Worm (Caenorhabditis elegans): ENCODE data around the gene Y1A5A.1.

The Y1A5A.1 gene

ce11 chrIII:3964237-3964636 is 22.2 kb downstream of the Y1A5A.1 start, which contains the start of gene R10E9.2 (continued):
- TF ChIP-seq F23B12.7 (tag; optimal IDR thresholded peaks at IDR 0.05; ENCODE audit: insufficient read depth) (no peak), akir-1 (GFP tag; optimal IDR thresholded peaks at IDR 0.05) (no peak)

DNA sequence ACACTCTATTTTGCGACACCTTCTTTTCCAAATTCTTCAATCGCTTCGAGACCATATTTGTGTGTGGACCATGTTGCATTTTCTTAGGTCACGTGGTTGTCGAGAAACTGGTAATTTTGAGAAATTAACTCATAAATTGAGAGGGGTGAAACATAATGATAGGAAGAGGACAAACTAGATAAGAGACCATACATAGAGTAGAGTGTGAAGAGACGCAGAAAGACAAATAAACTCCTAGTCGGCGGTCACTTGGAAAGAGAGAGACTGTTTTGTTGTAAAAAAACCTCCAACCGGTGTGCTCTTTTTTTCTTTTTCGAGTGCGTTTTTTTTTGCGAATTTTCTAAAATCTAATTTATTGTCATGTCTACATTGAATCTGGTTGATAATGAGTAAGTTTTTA is 26.5 kb downstream of the Y1A5A.1 start, which contains the start of gene R10E9.3:
Gene R10E9.3, plus strand, starts transcription at position 235 of the 400 bp plus-strand sequence.
- TF ChIP-seq zfh-2 (GFP tag; conservative IDR thresholded peaks at IDR 0.05): no peak
- TF ChIP-seq Y56A3A.18 (GFP tag; IDR thresholded peaks at IDR 0.05): no peak
- TF ChIP-seq let-526 (GFP tag; IDR thresholded peaks at IDR 0.05): no peak
- TF ChIP-seq tbp1 (GFP tag; optimal IDR thresholded peaks at IDR 0.05): no peak
- TF ChIP-seq mel-28 (tag; optimal IDR thresholded peaks at IDR 0.05; ENCODE audit: borderline replicate concordance): no peak
- no peak for TF ChIP-seq hlh-26 (GFP tag; conservative IDR thresholded peaks at IDR 0.05)
- no peak for TF ChIP-seq rpc-1 (optimal IDR thresholded peaks at IDR 0.05)
- TF ChIP-seq rpc-1 (tag; optimal IDR thresholded peaks at IDR 0.05): no peak
- TF ChIP-seq cebp-1 (GFP tag; IDR thresholded peaks at IDR 0.05): no peak
- no peak for TF ChIP-seq cebp-1 (tag; optimal IDR thresholded peaks at IDR 0.05)
- no peak for TF ChIP-seq snpc-4 (GFP tag; optimal IDR thresholded peaks at IDR 0.05)
- TF ChIP-seq snpc-4 (tag; optimal IDR thresholded peaks at IDR 0.05): no peak
- TF ChIP-seq dpl-1 (GFP tag; optimal IDR thresholded peaks at IDR 0.05): no peak
- TF ChIP-seq nhr-120 (GFP tag; IDR thresholded peaks at IDR 0.05): no peak
- peak; percentile 33; the same call in 1 of the 2 replicates for TF ChIP-seq hmg-1.2 (GFP tag; IDR thresholded peaks at IDR 0.05)
- TF ChIP-seq B0035.1 (tag; optimal IDR thresholded peaks at IDR 0.05): no peak
- peak; percentile 58 for TF ChIP-seq nhr-80 (tag; optimal IDR thresholded peaks at IDR 0.05)
- no peak for TF ChIP-seq Y95B8A.8 (GFP tag; IDR thresholded peaks at IDR 0.05)
- no peak for TF ChIP-seq ztf-18 (tag; optimal IDR thresholded peaks at IDR 0.05)
- TF ChIP-seq bed-1 (GFP tag; IDR thresholded peaks at IDR 0.05): no peak
- TF ChIP-seq snpc-1.3 (tag; optimal IDR thresholded peaks at IDR 0.05; ENCODE audit: insufficient read depth): no peak

DNA sequence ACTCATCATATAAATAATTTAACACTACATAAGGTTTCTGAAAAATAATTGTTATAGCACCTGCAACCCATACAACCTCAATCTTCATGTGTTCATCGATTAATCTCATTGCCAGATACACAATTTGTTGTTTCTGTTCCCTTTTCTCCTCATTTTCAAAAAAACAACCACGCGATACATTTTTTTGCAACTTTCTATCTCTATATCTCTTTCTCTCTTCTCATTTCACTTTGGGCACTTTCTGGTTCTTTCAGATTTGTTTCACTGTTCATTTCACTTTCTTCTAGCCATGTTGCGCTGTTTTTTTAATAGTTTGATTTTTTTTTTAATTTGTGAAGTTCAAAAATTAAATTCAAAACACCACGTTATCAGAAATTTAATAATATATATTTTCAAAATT is 27.3 kb downstream of the Y1A5A.1 start:
- TF ChIP-seq Y53G8AR.9 (GFP tag; conservative IDR thresholded peaks at IDR 0.05) (no peak), ztf-25 (GFP tag; IDR thresholded peaks at IDR 0.05) (no peak), F39B2.1 (GFP tag; IDR thresholded peaks at IDR 0.05) (no peak), ccch-3 (GFP tag; optimal IDR thresholded peaks at IDR 0.05) (no peak), Y79H2A.3 (GFP tag; conservative IDR thresholded peaks at IDR 0.05) (no peak), F52B5.7 (tag; optimal IDR thresholded peaks at IDR 0.05) (no peak), attf-3 (GFP tag; conservative IDR thresholded peaks at IDR 0.05) (no peak), dox-1 (GFP tag; IDR thresholded peaks at IDR 0.05) (no peak), somi-1 (GFP tag; optimal IDR thresholded peaks at IDR 0.05) (no peak), Y67H2A.10 (GFP tag; conservative IDR thresholded peaks at IDR 0.05) (no peak), Y53F4B.3 (GFP tag; IDR thresholded peaks at IDR 0.05) (no peak)

DNA sequence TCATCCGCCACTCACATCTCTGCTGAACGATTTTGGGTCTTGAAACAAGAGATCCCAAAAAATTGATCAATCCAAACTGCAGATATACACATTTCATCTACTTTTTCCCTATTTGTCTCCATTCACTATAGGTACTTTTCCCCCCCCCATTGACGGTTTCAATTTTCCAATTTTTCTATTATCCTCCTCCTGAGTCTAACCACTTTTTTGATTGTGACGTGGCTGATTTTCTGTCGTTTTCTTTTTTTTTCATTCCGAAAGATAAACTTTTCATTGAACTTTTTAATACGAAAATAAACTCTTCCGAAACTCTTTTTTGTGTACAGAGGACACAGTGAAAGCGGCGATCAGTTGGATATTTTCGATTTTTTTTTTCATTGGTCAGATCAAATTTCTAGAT is 28.6 kb downstream of the Y1A5A.1 start:
- TF ChIP-seq cebp-1 (GFP tag; IDR thresholded peaks at IDR 0.05) (no peak), cebp-1 (tag; optimal IDR thresholded peaks at IDR 0.05) (no peak), ceh-100 (GFP tag; IDR thresholded peaks at IDR 0.05) (no peak), F57A8.1 (GFP tag; optimal IDR thresholded peaks at IDR 0.05) (no peak), ztf-6 (GFP tag; IDR thresholded peaks at IDR 0.05) (no peak), F10E7.11 (tag; optimal IDR thresholded peaks at IDR 0.05) (no peak), gei-17 (GFP tag; optimal IDR thresholded peaks at IDR 0.05) (no peak), hlh-12 (tag; optimal IDR thresholded peaks at IDR 0.05) (no peak), F57C9.4 (tag; optimal IDR thresholded peaks at IDR 0.05) (no peak), bed-2 (GFP tag; IDR thresholded peaks at IDR 0.05) (no peak), nhr-27 (tag; optimal IDR thresholded peaks at IDR 0.05) (no peak), aptf-3 (GFP tag; IDR thresholded peaks at IDR 0.05) (no peak), unc-62 (GFP tag; optimal IDR thresholded peaks at IDR 0.05) (no peak), attf-5 (GFP tag; optimal IDR thresholded peaks at IDR 0.05) (no peak), rcor-1 (GFP tag; IDR thresholded peaks at IDR 0.05) (no peak), T26A5.8 (tag; optimal IDR thresholded peaks at IDR 0.05) (no peak), akir-1 (GFP tag; optimal IDR thresholded peaks at IDR 0.05) (no peak)
